Fruit fly (Drosophila melanogaster) Kc167 (cell line): ENCODE results near the gene CG7611.

Experiments used
- Myc ChIP-seq: fragments of >200 bp; optimal IDR thresholded peaks from 2 replicates; lab custom pipeline; 2017; ENCODE audit warnings: missing external identifiers
- Sin3A ChIP-seq: fragments of >200 bp; optimal IDR thresholded peaks from 2 replicates; lab custom pipeline; 2018; ENCODE audit warnings: missing external identifiers
- insv ChIP-seq: fragments of >200 bp; optimal IDR thresholded peaks from 3 replicates; lab custom pipeline; 2018; ENCODE audit warnings: missing external identifiers
- ttk ChIP-seq: sonication (Bioruptor generic); optimal IDR thresholded peaks from 2 replicates; lab custom pipeline; 2017; ENCODE audit warnings: missing external identifiers

dm6 chr3L:21482100-21482499 is 40.9 kb upstream of the CG7611 start:
- TF ChIP-seq insv (lab: Kevin White, UChicago) = no peak
- TF ChIP-seq Myc (lab: Kevin White, UChicago) = no peak
- no peak for TF ChIP-seq Sin3A
- TF ChIP-seq ttk (lab: Kevin White, UChicago) = no peak
